Worm (Caenorhabditis elegans) whole organism, young adult: ENCODE measurements around the gene R151.1.

ENCODE experiments used
- B0019.2 ChIP-seq: fragments of 200-800 bp; sonication (Bioruptor generic); conservative IDR thresholded peaks from 2 replicates; pipeline ENCODE4 v1.3.6; 2022; ENCODE audit warnings: missing genetic modification reagents, missing genetic modification characterization, missing compliant biosample characterization
- B0261.1 ChIP-seq: sonication (generic microtip); optimal IDR thresholded peaks from 2 replicates; lab custom pipeline; 2016; ENCODE audit warnings: mild to moderate bottlenecking, missing genetic modification characterization, moderate library complexity, missing compliant biosample characterization
- C06A6.2 ChIP-seq: fragments of 200-800 bp; sonication (Bioruptor generic); conservative IDR thresholded peaks from 2 replicates; pipeline ENCODE4 v1.3.6; 2022; ENCODE audit warnings: missing genetic modification characterization, missing compliant biosample characterization
- C17E4.6 ChIP-seq: fragments of 200-800 bp; sonication (Bioruptor generic); IDR thresholded peaks from 2 replicates; pipeline ENCODE4 v1.3.6; 2022; ENCODE audit warnings: missing genetic modification reagents, missing genetic modification characterization, missing compliant biosample characterization
- F10E7.11 ChIP-seq: sonication (generic microtip); optimal IDR thresholded peaks from 2 replicates; lab custom pipeline; 2017; ENCODE audit warnings: mild to moderate bottlenecking, missing genetic modification characterization, moderate library complexity, missing compliant biosample characterization
- F33H1.4 ChIP-seq: fragments of 200-800 bp; sonication (Bioruptor generic); IDR thresholded peaks from 2 replicates; pipeline ENCODE4 v1.3.6; 2022; ENCODE audit warnings: missing genetic modification reagents, missing genetic modification characterization, missing compliant biosample characterization
- F39B2.1 ChIP-seq: fragments of 200-800 bp; sonication (Bioruptor generic); IDR thresholded peaks from 2 replicates; pipeline ENCODE4 v1.3.6; 2022; ENCODE audit warnings: missing genetic modification reagents, missing genetic modification characterization, missing compliant biosample characterization
- F49E8.2 ChIP-seq: sonication (generic microtip); optimal IDR thresholded peaks from 3 replicates; lab custom pipeline; 2017; ENCODE audit warnings: missing genetic modification characterization, mild to moderate bottlenecking, missing compliant biosample characterization, antibody characterized with exemption, moderate library complexity; ENCODE audit not compliant: insufficient read depth
- F57C9.4 ChIP-seq: sonication (generic microtip); optimal IDR thresholded peaks from 2 replicates; lab custom pipeline; 2017; ENCODE audit warnings: mild to moderate bottlenecking, missing genetic modification characterization, missing compliant biosample characterization
- K11D2.4 ChIP-seq: fragments of 200-800 bp; sonication (Bioruptor generic); IDR thresholded peaks from 2 replicates; pipeline ENCODE4 v1.3.6; 2022; ENCODE audit warnings: missing genetic modification reagents, missing genetic modification characterization, missing compliant biosample characterization
- K12H6.12 ChIP-seq: fragments of 200-800 bp; sonication (Bioruptor generic); optimal IDR thresholded peaks from 2 replicates; lab custom pipeline; 2018; ENCODE audit warnings: mild to moderate bottlenecking, missing genetic modification characterization, missing compliant biosample characterization
- Y53F4B.3 ChIP-seq: fragments of 200-800 bp; sonication (Bioruptor generic); IDR thresholded peaks from 2 replicates; pipeline ENCODE4 v1.3.6; 2022; ENCODE audit warnings: missing genetic modification reagents, missing genetic modification characterization, missing compliant biosample characterization
- akir-1 ChIP-seq: fragments of 200-800 bp; sonication (Bioruptor generic); optimal IDR thresholded peaks from 2 replicates; lab custom pipeline; 2018; ENCODE audit warnings: mild to moderate bottlenecking, missing genetic modification characterization, moderate library complexity, missing compliant biosample characterization
- aptf-2 ChIP-seq: fragments of 200-800 bp; sonication (Bioruptor generic); conservative IDR thresholded peaks from 2 replicates; pipeline ENCODE4 v1.3.6; 2022; ENCODE audit warnings: missing genetic modification reagents, missing genetic modification characterization, missing compliant biosample characterization
- atf-7 ChIP-seq: sonication (generic microtip); optimal IDR thresholded peaks from 2 replicates; lab custom pipeline; 2017; ENCODE audit warnings: mild to moderate bottlenecking, missing genetic modification characterization, missing compliant biosample characterization
- attf-3 ChIP-seq: fragments of 200-800 bp; sonication (Bioruptor generic); conservative IDR thresholded peaks from 2 replicates; pipeline ENCODE4 v1.3.6; 2022; ENCODE audit warnings: missing genetic modification reagents, missing genetic modification characterization, missing compliant biosample characterization
- attf-6 ChIP-seq: fragments of 200-800 bp; sonication (Bioruptor generic); IDR thresholded peaks from 2 replicates; pipeline ENCODE4 v1.3.6; 2022; ENCODE audit warnings: missing genetic modification reagents, missing genetic modification characterization, missing compliant biosample characterization
- ccch-3 ChIP-seq: fragments of 200-800 bp; sonication (Bioruptor generic); optimal IDR thresholded peaks from 2 replicates; lab custom pipeline; 2018; ENCODE audit warnings: mild to moderate bottlenecking, missing genetic modification characterization, missing compliant biosample characterization
- cebp-1 ChIP-seq, 2 experiments: fragments of 200-800 bp in 1 of 2; sonication (Bioruptor generic) in 1 of 2; sonication (generic microtip) in 1 of 2; IDR thresholded peaks in 1 of 2; optimal IDR thresholded peaks in 1 of 2; 2 replicates each; pipeline versions ENCODE4 v1.3.6 to Lab custom; 2017 to 2022; ENCODE audit warnings: missing compliant biosample characterization in 2 of 2, missing genetic modification characterization in 2 of 2, mild to moderate bottlenecking in 1 of 2, missing genetic modification reagents in 1 of 2, moderate library complexity in 1 of 2
- ceh-100 ChIP-seq: fragments of 200-800 bp; sonication (Bioruptor generic); IDR thresholded peaks from 2 replicates; pipeline ENCODE4 v1.3.6; 2022; ENCODE audit warnings: missing genetic modification reagents, missing genetic modification characterization, missing compliant biosample characterization
- ceh-27 ChIP-seq: fragments of 200-800 bp; sonication (Bioruptor generic); optimal IDR thresholded peaks from 2 replicates; lab custom pipeline; 2018; ENCODE audit warnings: mild to moderate bottlenecking, missing genetic modification characterization, moderate library complexity, missing compliant biosample characterization
- chd-7 ChIP-seq: sonication (generic microtip); optimal IDR thresholded peaks from 2 replicates; lab custom pipeline; 2016; ENCODE audit warnings: mild to moderate bottlenecking, missing genetic modification characterization, moderate library complexity, missing compliant biosample characterization
- dpl-1 ChIP-seq: fragments of 150-350 bp; optimal IDR thresholded peaks from 2 replicates; lab custom pipeline; 2014; ENCODE audit warnings: missing biosample characterization, missing genetic modification reagents, missing genetic modification characterization
- him-1 ChIP-seq: sonication (generic microtip); optimal IDR thresholded peaks from 2 replicates; lab custom pipeline; 2016; ENCODE audit warnings: missing genotype, missing genetic modification reagents, missing genetic modification characterization, missing compliant biosample characterization
- let-526 ChIP-seq: fragments of 200-800 bp; sonication (Bioruptor generic); IDR thresholded peaks from 2 replicates; pipeline ENCODE4 v1.3.6; 2022; ENCODE audit warnings: missing genetic modification reagents, missing genetic modification characterization, missing compliant biosample characterization
- let-607 ChIP-seq, 2 experiments: fragments of 200-800 bp in 1 of 2; sonication (Bioruptor generic) in 1 of 2; sonication (generic microtip) in 1 of 2; optimal IDR thresholded peaks; 2 replicates each; lab custom pipeline; 2016 to 2018; ENCODE audit warnings: mild to moderate bottlenecking in 2 of 2, missing compliant biosample characterization in 2 of 2, missing genetic modification characterization in 2 of 2, moderate library complexity in 2 of 2, missing genotype in 1 of 2
- lin-26 ChIP-seq: fragments of 200-800 bp; sonication (Bioruptor generic); IDR thresholded peaks from 2 replicates; pipeline ENCODE4 v1.3.6; 2022; ENCODE audit warnings: missing genetic modification reagents, missing genetic modification characterization, missing compliant biosample characterization
- lin-40 ChIP-seq: sonication (generic microtip); optimal IDR thresholded peaks from 2 replicates; lab custom pipeline; 2016; ENCODE audit warnings: missing genetic modification characterization, mild to moderate bottlenecking, missing compliant biosample characterization, missing genotype, missing genetic modification reagents
- lsy-27 ChIP-seq: sonication (generic microtip); optimal IDR thresholded peaks from 2 replicates; lab custom pipeline; 2017; ENCODE audit warnings: missing genetic modification characterization, mild to moderate bottlenecking, missing compliant biosample characterization, antibody characterized with exemption, missing genotype, borderline replicate concordance; ENCODE audit not compliant: insufficient read depth
- mcd-1 ChIP-seq: fragments of 200-800 bp; sonication (Bioruptor generic); IDR thresholded peaks from 2 replicates; pipeline ENCODE4 v1.3.6; 2022; ENCODE audit warnings: missing genetic modification reagents, missing genetic modification characterization, missing compliant biosample characterization
- mxl-1 ChIP-seq: sonication (generic microtip); optimal IDR thresholded peaks from 2 replicates; lab custom pipeline; 2016; ENCODE audit warnings: missing genetic modification characterization, missing compliant biosample characterization
- nfya-1 ChIP-seq: sonication (generic microtip); optimal IDR thresholded peaks from 2 replicates; lab custom pipeline; 2017; ENCODE audit warnings: antibody characterized with exemption, missing compliant biosample characterization, missing genetic modification characterization, borderline replicate concordance; ENCODE audit not compliant: insufficient read depth
- nfya-2 ChIP-seq: fragments of 200-800 bp; sonication (Bioruptor generic); IDR thresholded peaks from 2 replicates; pipeline ENCODE4 v1.3.6; 2022; ENCODE audit warnings: missing genetic modification reagents, missing genetic modification characterization, missing compliant biosample characterization
- nfyb-1 ChIP-seq: fragments of 200-800 bp; sonication (Bioruptor generic); IDR thresholded peaks from 2 replicates; pipeline ENCODE4 v1.3.6; 2022; ENCODE audit warnings: missing genetic modification reagents, missing genetic modification characterization, missing compliant biosample characterization
- nhr-90 ChIP-seq: sonication (generic microtip); optimal IDR thresholded peaks from 2 replicates; lab custom pipeline; 2016; ENCODE audit warnings: missing genotype, mild to moderate bottlenecking, missing genetic modification characterization, missing compliant biosample characterization
- pha-4 ChIP-seq: fragments of 150-350 bp; sonication (generic microtip); optimal IDR thresholded peaks from 2 replicates; lab custom pipeline; 2014; ENCODE audit warnings: missing biosample characterization, missing genetic modification reagents, missing genetic modification characterization
- rpc-1 ChIP-seq, 2 experiments: fragments of 150-350 bp in 1 of 2; sonication (generic microtip) in 1 of 2; optimal IDR thresholded peaks; 2 replicates each; lab custom pipeline; 2014 to 2018; ENCODE audit warnings: missing biosample characterization in 1 of 2, missing genetic modification characterization in 1 of 2, missing genetic modification reagents in 1 of 2, missing genotype in 1 of 2
- sea-2 ChIP-seq: fragments of 200-800 bp; sonication (Bioruptor generic); IDR thresholded peaks from 2 replicates; pipeline ENCODE4 v1.3.6; 2022; ENCODE audit warnings: missing genetic modification characterization, missing compliant biosample characterization
- snpc-1.3 ChIP-seq: sonication (generic microtip); optimal IDR thresholded peaks from 2 replicates; lab custom pipeline; 2017; ENCODE audit warnings: missing genetic modification characterization, mild to moderate bottlenecking, missing compliant biosample characterization, antibody characterized with exemption, moderate library complexity, missing genotype, missing genetic modification reagents; ENCODE audit not compliant: insufficient read depth
- snpc-3.4 ChIP-seq: sonication (generic microtip); optimal IDR thresholded peaks from 2 replicates; lab custom pipeline; 2017; ENCODE audit warnings: missing genetic modification characterization, mild to moderate bottlenecking, missing compliant biosample characterization, antibody characterized with exemption, moderate library complexity, missing genotype, missing genetic modification reagents
- ztf-26 ChIP-seq: sonication (generic microtip); optimal IDR thresholded peaks from 2 replicates; lab custom pipeline; 2017; ENCODE audit warnings: missing genetic modification characterization, missing compliant biosample characterization
- ztf-28 ChIP-seq: fragments of 200-800 bp; sonication (Bioruptor generic); IDR thresholded peaks from 2 replicates; pipeline ENCODE4 v1.3.6; 2022; ENCODE audit warnings: missing genetic modification reagents, missing genetic modification characterization, missing compliant biosample characterization
- ztf-3 ChIP-seq: fragments of 200-800 bp; sonication (Bioruptor generic); optimal IDR thresholded peaks from 2 replicates; lab custom pipeline; 2018; ENCODE audit warnings: mild to moderate bottlenecking, missing genetic modification characterization, missing compliant biosample characterization
- ztf-6 ChIP-seq: fragments of 200-800 bp; sonication (Bioruptor generic); IDR thresholded peaks from 2 replicates; pipeline ENCODE4 v1.3.6; 2022; ENCODE audit warnings: missing genetic modification reagents, missing genetic modification characterization, missing compliant biosample characterization

The R151.1 gene

ce11 chrIII:7178497-7178896 lies 37.8 kb upstream of the R151.1 start (continued):
- TF ChIP-seq nfyb-1 (GFP tag; lab: Robert Waterston, UW) (peak; percentile 50; the same call in 1 of the 2 replicates), chd-7 (tag; lab: Kevin White, UChicago) (no peak), lin-26 (peak; percentile 78), attf-6 (peak; percentile 56; the same call in 1 of the 2 replicates), Y53F4B.3 (GFP tag; lab: Robert Waterston, UW) (no peak), F57C9.4 (tag; lab: Kevin White, UChicago) (no peak), him-1 (tag; lab: Kevin White, UChicago) (no peak), F49E8.2 (tag; lab: Kevin White, UChicago) (peak; percentile 51)

- TF ChIP-seq mxl-1 (tag; lab: Kevin White, UChicago) (no peak), let-526 (GFP tag; lab: Robert Waterston, UW) (no peak), ztf-6 (GFP tag; lab: Robert Waterston, UW) (no peak), B0019.2 (no peak), F10E7.11 (no peak), K11D2.4 (0 out of 2 replicates have a peak, but pooled peaks have one; percentile 34), B0261.1 (tag; lab: Kevin White, UChicago) (no peak), nhr-90 (tag; lab: Kevin White, UChicago) (no peak), C06A6.2 (GFP tag; lab: Robert Waterston, UW) (no peak), let-607 (tag; optimal IDR thresholded peaks at IDR 0.05; lab: Kevin White, UChicago) (peak in 1 of 2 experiments; percentile 45), aptf-2 (GFP tag; lab: Robert Waterston, UW) (no peak), cebp-1 (GFP tag; IDR thresholded peaks at IDR 0.05; lab: Robert Waterston, UW) (no peak), cebp-1 (tag; optimal IDR thresholded peaks at IDR 0.05; lab: Kevin White, UChicago) (peak; percentile 77), sea-2 (GFP tag; lab: Robert Waterston, UW) (no peak), K12H6.12 (tag; lab: Kevin White, UChicago) (peak; percentile 47), F33H1.4 (peak; percentile 98), dpl-1 (GFP tag; lab: Kevin White, UChicago) (no peak), rpc-1 (optimal IDR thresholded peaks at IDR 0.05; lab: Kevin White, UChicago) (no peak), rpc-1 (tag; optimal IDR thresholded peaks at IDR 0.05; lab: Kevin White, UChicago) (no peak), ceh-27 (GFP tag; lab: Kevin White, UChicago) (peak; percentile 61), ccch-3 (GFP tag; lab: Kevin White, UChicago) (no peak), ztf-26 (tag; lab: Kevin White, UChicago) (peak; percentile 32), F39B2.1 (GFP tag; lab: Robert Waterston, UW) (no peak), attf-3 (peak; percentile 72), C17E4.6 (GFP tag; lab: Robert Waterston, UW) (no peak), nfya-2 (no peak), akir-1 (GFP tag; lab: Kevin White, UChicago) (no peak), snpc-3.4 (tag; lab: Kevin White, UChicago) (peak; percentile 70), lin-40 (tag; lab: Kevin White, UChicago) (peak; percentile 82), ztf-3 (GFP tag; lab: Kevin White, UChicago) (no peak), pha-4 (tag; lab: Kevin White, UChicago) (peak; percentile 89), ceh-100 (GFP tag; lab: Robert Waterston, UW) (peak; percentile 61), snpc-1.3 (tag; lab: Kevin White, UChicago) (peak; percentile 71), atf-7 (tag; lab: Kevin White, UChicago) (no peak), nfya-1 (no peak), him-1 (tag; lab: Kevin White, UChicago) (peak; percentile 17), lsy-27 (tag; lab: Kevin White, UChicago) (no peak), mcd-1 (GFP tag; lab: Robert Waterston, UW) (peak; percentile 84), ztf-28 (GFP tag; lab: Robert Waterston, UW) (no peak)
These were observed 36.6 kb upstream of the R151.1 start, which contains the start of the genes rps-14 and rpl-36 for ce11 chrIII:7179538-7180301. TSS of gene rps-14 (minus strand) at chrIII:7179588. TSS of gene rpl-36 (plus strand) at chrIII:7180251.
